Worm (Caenorhabditis elegans): ENCODE measurements around the gene F48F5.8.

ce11 chrV:20417809-20418208, 7.3 kb upstream of the F48F5.8 start:
- TF ChIP-seq tab-1 (GFP tag; IDR thresholded peaks at IDR 0.05): no peak
- no peak for TF ChIP-seq T22C8.4 (GFP tag; IDR thresholded peaks at IDR 0.05)
- no peak for TF ChIP-seq klf-2 (GFP tag; conservative IDR thresholded peaks at IDR 0.05)
- no peak for TF ChIP-seq ztf-29 (GFP tag; IDR thresholded peaks at IDR 0.05)
- TF ChIP-seq flt-1 (GFP tag; IDR thresholded peaks at IDR 0.05): no peak
- no peak for TF ChIP-seq ztf-23 (GFP tag; IDR thresholded peaks at IDR 0.05)
- TF ChIP-seq med-1 (GFP tag; optimal IDR thresholded peaks at IDR 0.05; ENCODE audit: insufficient read depth): no peak
- TF ChIP-seq cog-1 (tag; optimal IDR thresholded peaks at IDR 0.05): no peak
- no peak for TF ChIP-seq ref-1 (GFP tag; conservative IDR thresholded peaks at IDR 0.05)

All from whole organism, midembryonic.